Worm (Caenorhabditis elegans): ENCODE measurements around the gene R08A2.5.

- TF ChIP-seq hnd-1 (tag; optimal IDR thresholded peaks at IDR 0.05), result no peak
- no peak for TF ChIP-seq ceh-36 (tag; optimal IDR thresholded peaks at IDR 0.05)
- TF ChIP-seq hmg-4 (GFP tag; optimal IDR thresholded peaks at IDR 0.05), result no peak
- no peak for TF ChIP-seq ets-7 (tag; optimal IDR thresholded peaks at IDR 0.05)
- no peak for TF ChIP-seq aly-1 (tag; optimal IDR thresholded peaks at IDR 0.05)
- no peak for TF ChIP-seq ama-1 (optimal IDR thresholded peaks at IDR 0.05)
- TF ChIP-seq tbx-11 (GFP tag; IDR thresholded peaks at IDR 0.05), result no peak
- TF ChIP-seq ceh-13 (GFP tag; optimal IDR thresholded peaks at IDR 0.05), result no peak
- no peak for TF ChIP-seq flt-1 (GFP tag; IDR thresholded peaks at IDR 0.05)
Measured at ce11 chrV:14723020-14723419, 10.6 kb downstream of the R08A2.5 start, which contains the start of gene R08A2.7.

Measured in whole organism, early embryonic.